Fruit fly (Drosophila melanogaster): Measurements from ENCODE around the gene CG4613.

dm6 chr3L:14564404-14564803, 42.9 kb upstream of the CG4613 start:
- TF ChIP-seq CG6163 (GFP tag; IDR thresholded peaks at IDR 0.05) (no peak), dac (GFP tag; optimal IDR thresholded peaks at IDR 0.05) (no peak), Ets96B (tag; optimal IDR thresholded peaks at IDR 0.05) (no peak), OdsH (GFP tag; optimal IDR thresholded peaks at IDR 0.05) (no peak)

Measured in whole organism, prepupa.